Worm (Caenorhabditis elegans) whole organism, L2 larva: ENCODE data around the gene K11H12.5.

Experiments used
- R02D3.7 ChIP-seq: fragments of 150-350 bp; optimal IDR thresholded peaks from 2 replicates; lab custom pipeline; 2014; ENCODE audit warnings: missing biosample characterization, missing genetic modification characterization
- Y55F3AM.14 ChIP-seq: fragments of 200-800 bp; sonication (Bioruptor generic); optimal IDR thresholded peaks from 2 replicates; lab custom pipeline; 2018; ENCODE audit warnings: mild to moderate bottlenecking, missing genetic modification characterization, missing compliant biosample characterization
- ZK546.5 ChIP-seq: sonication (generic microtip); optimal IDR thresholded peaks from 2 replicates; lab custom pipeline; 2017; ENCODE audit warnings: missing biosample characterization, missing genetic modification characterization
- alr-1 ChIP-seq: fragments of 150-350 bp; optimal IDR thresholded peaks from 2 replicates; lab custom pipeline; 2014; ENCODE audit warnings: missing biosample characterization, missing genetic modification characterization
- aly-2 ChIP-seq: fragments of 150-350 bp; optimal IDR thresholded peaks from 2 replicates; lab custom pipeline; 2014; ENCODE audit warnings: missing biosample characterization, missing genetic modification characterization
- blmp-1 ChIP-seq: sonication (generic microtip); optimal IDR thresholded peaks from 2 replicates; lab custom pipeline; 2017; ENCODE audit warnings: missing genetic modification characterization, mild to moderate bottlenecking, missing compliant biosample characterization, antibody characterized with exemption, moderate library complexity; ENCODE audit not compliant: insufficient read depth
- ceh-16 ChIP-seq: fragments of 150-350 bp; optimal IDR thresholded peaks from 2 replicates; lab custom pipeline; 2014; ENCODE audit warnings: missing biosample characterization, missing genetic modification characterization
- ceh-82 ChIP-seq: fragments of 150-350 bp; optimal IDR thresholded peaks from 2 replicates; lab custom pipeline; 2014; ENCODE audit warnings: missing biosample characterization, missing genetic modification characterization
- crh-2 ChIP-seq: sonication (generic microtip); optimal IDR thresholded peaks from 2 replicates; lab custom pipeline; 2017; ENCODE audit warnings: missing biosample characterization, missing genetic modification characterization
- egl-27 ChIP-seq: sonication (generic microtip); optimal IDR thresholded peaks from 3 replicates; lab custom pipeline; 2017; ENCODE audit warnings: missing biosample characterization, missing genetic modification reagents, missing genetic modification characterization
- elt-1 ChIP-seq: fragments of 150-350 bp; optimal IDR thresholded peaks from 2 replicates; lab custom pipeline; 2014; ENCODE audit warnings: missing biosample characterization, missing genetic modification characterization
- elt-3 ChIP-seq: sonication (generic microtip); optimal IDR thresholded peaks from 2 replicates; lab custom pipeline; 2017; ENCODE audit warnings: missing biosample characterization, missing genetic modification characterization
- fos-1 ChIP-seq: fragments of 150-350 bp; optimal IDR thresholded peaks from 2 replicates; lab custom pipeline; 2014; ENCODE audit warnings: missing biosample characterization, missing genetic modification characterization
- gmeb-1 ChIP-seq: fragments of 150-350 bp; optimal IDR thresholded peaks from 2 replicates; lab custom pipeline; 2014; ENCODE audit warnings: missing biosample characterization, missing genetic modification characterization
- lin-11 ChIP-seq: fragments of 150-350 bp; sonication (generic microtip); optimal IDR thresholded peaks from 2 replicates; lab custom pipeline; 2014; ENCODE audit warnings: missing biosample characterization, missing genetic modification characterization, inconsistent platforms, mixed read lengths
- lin-13 ChIP-seq: fragments of 150-350 bp; optimal IDR thresholded peaks from 2 replicates; lab custom pipeline; 2014; ENCODE audit warnings: missing biosample characterization, missing genetic modification reagents, missing genetic modification characterization
- lin-39 ChIP-seq: fragments of 150-350 bp; optimal IDR thresholded peaks from 2 replicates; lab custom pipeline; 2014; ENCODE audit warnings: missing biosample characterization, missing genetic modification reagents, missing genetic modification characterization
- lsy-2 ChIP-seq, 2 experiments: fragments of 150-350 bp in 1 of 2; sonication (generic microtip) in 1 of 2; optimal IDR thresholded peaks; 2 replicates each; lab custom pipeline; 2014 to 2017; ENCODE audit warnings: missing biosample characterization in 2 of 2, missing genetic modification characterization in 2 of 2
- mab-5 ChIP-seq: fragments of 150-350 bp; optimal IDR thresholded peaks from 2 replicates; lab custom pipeline; 2014; ENCODE audit warnings: missing biosample characterization, missing genetic modification characterization
- mbf-1 ChIP-seq: sonication (generic microtip); optimal IDR thresholded peaks from 2 replicates; lab custom pipeline; 2017; ENCODE audit warnings: missing biosample characterization, missing genetic modification characterization
- mdl-1 ChIP-seq, 2 experiments: fragments of 150-350 bp in 1 of 2; sonication (generic microtip) in 1 of 2; optimal IDR thresholded peaks; 2 replicates each; lab custom pipeline; 2017; ENCODE audit warnings: missing biosample characterization in 2 of 2, missing genetic modification characterization in 2 of 2
- nhr-10 ChIP-seq: sonication (generic microtip); optimal IDR thresholded peaks from 2 replicates; lab custom pipeline; 2017; ENCODE audit warnings: missing biosample characterization, missing genetic modification characterization
- nhr-11 ChIP-seq: fragments of 150-350 bp; optimal IDR thresholded peaks from 2 replicates; lab custom pipeline; 2014; ENCODE audit warnings: missing biosample characterization, missing genetic modification characterization
- nhr-12 ChIP-seq: fragments of 150-350 bp; optimal IDR thresholded peaks from 2 replicates; lab custom pipeline; 2014; ENCODE audit warnings: missing biosample characterization, missing genetic modification characterization
- nhr-129 ChIP-seq: fragments of 150-350 bp; optimal IDR thresholded peaks from 2 replicates; lab custom pipeline; 2014; ENCODE audit warnings: missing biosample characterization, missing genetic modification characterization
- nhr-21 ChIP-seq: fragments of 150-350 bp; optimal IDR thresholded peaks from 2 replicates; lab custom pipeline; 2014; ENCODE audit warnings: missing biosample characterization, missing genetic modification characterization
- nhr-23 ChIP-seq: fragments of 150-350 bp; optimal IDR thresholded peaks from 2 replicates; lab custom pipeline; 2014; ENCODE audit warnings: missing biosample characterization, missing genetic modification reagents, missing genetic modification characterization
- nhr-237 ChIP-seq: fragments of 150-350 bp; optimal IDR thresholded peaks from 2 replicates; lab custom pipeline; 2014; ENCODE audit warnings: missing biosample characterization, missing genetic modification characterization
- nhr-25 ChIP-seq: fragments of 150-350 bp; sonication (generic microtip); optimal IDR thresholded peaks from 3 replicates; lab custom pipeline; 2014; ENCODE audit warnings: missing biosample characterization, missing genetic modification characterization
- nhr-6 ChIP-seq: fragments of 150-350 bp; optimal IDR thresholded peaks from 2 replicates; lab custom pipeline; 2014; ENCODE audit warnings: missing biosample characterization, missing genetic modification characterization
- nhr-77 ChIP-seq: fragments of 150-350 bp; optimal IDR thresholded peaks from 2 replicates; lab custom pipeline; 2014; ENCODE audit warnings: missing biosample characterization, missing genetic modification characterization
- peb-1 ChIP-seq: fragments of 150-350 bp; optimal IDR thresholded peaks from 2 replicates; lab custom pipeline; 2014; ENCODE audit warnings: missing biosample characterization, missing genetic modification characterization
- sem-4 ChIP-seq: fragments of 150-350 bp; optimal IDR thresholded peaks from 2 replicates; lab custom pipeline; 2014; ENCODE audit warnings: missing biosample characterization, missing genetic modification reagents, missing genetic modification characterization
- skn-1 ChIP-seq: sonication (generic microtip); optimal IDR thresholded peaks from 2 replicates; lab custom pipeline; 2017; ENCODE audit warnings: missing biosample characterization, missing genetic modification characterization
- sma-3 ChIP-seq: sonication (generic microtip); optimal IDR thresholded peaks from 2 replicates; lab custom pipeline; 2016; ENCODE audit warnings: missing genetic modification reagents, missing genetic modification characterization, missing compliant biosample characterization
- sma-9 ChIP-seq, 2 experiments: fragments of 150-350 bp in 1 of 2; sonication (generic microtip) in 1 of 2; optimal IDR thresholded peaks; 2 replicates each; lab custom pipeline; 2014 to 2016; ENCODE audit warnings: missing genetic modification characterization in 2 of 2, mild to moderate bottlenecking in 1 of 2, missing biosample characterization in 1 of 2, missing compliant biosample characterization in 1 of 2, missing genetic modification reagents in 1 of 2, moderate library complexity in 1 of 2
- snpc-4 ChIP-seq: fragments of 150-350 bp; optimal IDR thresholded peaks from 2 replicates; lab custom pipeline; 2014; ENCODE audit warnings: missing biosample characterization, missing genetic modification characterization
- unc-55 ChIP-seq: fragments of 150-350 bp; sonication (generic microtip); optimal IDR thresholded peaks from 3 replicates; lab custom pipeline; 2014; ENCODE audit warnings: missing biosample characterization, missing genetic modification reagents, missing genetic modification characterization
- zag-1 ChIP-seq: fragments of 150-350 bp; optimal IDR thresholded peaks from 2 replicates; lab custom pipeline; 2014; ENCODE audit warnings: missing biosample characterization, missing genetic modification characterization
- ztf-1 ChIP-seq: fragments of 200-800 bp; sonication (Bioruptor generic); conservative IDR thresholded peaks from 2 replicates; pipeline ENCODE4 v1.3.6; 2022; ENCODE audit warnings: missing genetic modification characterization, missing compliant biosample characterization
- ztf-11 ChIP-seq: sonication (generic microtip); optimal IDR thresholded peaks from 2 replicates; lab custom pipeline; 2017; ENCODE audit warnings: missing biosample characterization, missing genetic modification characterization
- ztf-4 ChIP-seq: fragments of 150-350 bp; optimal IDR thresholded peaks from 2 replicates; lab custom pipeline; 2014; ENCODE audit warnings: missing biosample characterization, missing genetic modification characterization

The K11H12.5 gene

DNA sequence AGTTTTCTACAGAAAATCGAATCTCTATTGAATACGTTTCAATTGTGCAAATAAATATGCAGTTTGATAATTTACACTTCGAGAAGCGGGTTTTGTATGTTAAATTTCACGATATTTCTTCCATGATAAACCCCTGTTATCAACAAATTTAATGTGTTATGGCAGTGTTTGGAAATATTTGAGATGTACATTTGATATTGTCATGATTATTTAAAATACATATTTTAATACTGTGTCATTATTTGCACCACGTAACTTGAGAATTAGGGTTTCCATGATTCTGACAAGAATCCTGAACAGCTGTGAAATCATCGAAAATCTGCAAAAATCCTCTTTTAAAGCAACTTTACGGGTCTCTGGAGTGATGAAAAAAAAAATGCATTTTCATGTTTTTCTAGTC is 5.9 kb upstream of the K11H12.5 start, which contains the start of gene K11H12.11:
Gene K11H12.11 (minus strand): TSS at position 101 of the 400 bp plus-strand sequence.
- TF ChIP-seq mbf-1 (tag; lab: Kevin White, UChicago) (no peak), fos-1 (tag; lab: Kevin White, UChicago) (peak; percentile 2), nhr-25 (tag; lab: Kevin White, UChicago) (no peak), nhr-21 (tag; lab: Kevin White, UChicago) (no peak)
- TF ChIP-seq, all 48 proteins: peak for 1

DNA sequence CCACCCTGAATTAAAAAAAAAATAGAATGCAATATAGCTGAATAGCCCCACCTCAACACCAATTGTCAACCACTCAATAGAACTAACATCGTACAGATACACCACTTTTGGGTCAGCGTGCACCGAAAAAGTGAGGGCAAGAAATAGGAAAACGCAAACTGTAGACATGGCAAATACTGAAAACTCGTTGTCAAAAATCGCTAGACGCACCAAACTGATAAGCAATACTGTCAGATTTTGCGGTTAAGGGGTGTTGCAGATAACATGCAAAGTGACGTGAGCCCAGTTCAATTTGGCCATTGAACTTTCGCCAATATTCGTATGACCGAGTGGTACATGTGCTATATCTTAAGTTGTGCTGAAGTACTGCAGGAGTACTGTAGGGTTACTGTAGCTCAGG is 3.1 kb upstream of the K11H12.5 start, which contains the start of gene K11H12.3:
Gene K11H12.3 (minus strand): TSS at position 168 of the 400 bp plus-strand sequence.
- TF ChIP-seq sma-9 (GFP tag; optimal IDR thresholded peaks at IDR 0.05; lab: Kevin White, UChicago): peak; percentile 58
- TF ChIP-seq sma-9 (tag; optimal IDR thresholded peaks at IDR 0.05; lab: Kevin White, UChicago): no peak
- TF ChIP-seq fos-1 (tag; lab: Kevin White, UChicago): peak; percentile 81
- no peak for TF ChIP-seq ztf-4 (tag; lab: Kevin White, UChicago)

DNA sequence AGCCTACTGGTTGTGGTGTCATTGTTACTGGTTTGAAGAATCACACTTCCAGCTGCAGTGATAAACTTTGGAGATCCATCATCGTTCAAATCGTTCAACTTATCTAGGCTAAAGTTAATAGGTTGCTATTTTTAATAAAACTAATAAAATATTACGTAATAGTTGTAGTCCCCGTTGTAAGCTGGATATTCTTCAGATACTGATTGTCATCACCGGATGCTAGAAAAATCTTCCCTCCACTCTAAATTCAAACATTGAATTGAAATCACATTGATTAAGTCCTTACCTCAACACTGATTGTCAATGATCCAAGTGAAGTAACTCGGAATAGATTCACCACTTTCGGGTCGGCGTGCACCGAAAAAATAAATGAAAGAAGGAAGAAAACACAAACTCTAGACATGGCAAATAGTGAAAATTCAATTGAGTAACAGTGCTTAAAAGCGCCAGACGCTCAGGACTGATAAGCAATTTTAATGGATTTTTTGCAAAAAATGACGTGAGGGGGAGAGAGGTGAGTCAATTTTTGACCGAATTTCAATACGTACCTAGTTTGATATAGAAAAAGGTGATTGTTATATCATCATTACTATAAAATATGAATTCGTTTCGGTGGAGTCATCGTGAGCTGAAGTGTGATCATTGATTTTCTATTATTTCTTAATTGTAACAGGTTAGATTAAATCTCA is 765 bp upstream of the K11H12.5 start, which contains the start of the genes K11H12.4 and K11H12.10:
Gene K11H12.4 (minus strand): TSS at position 413 of the 689 bp plus-strand sequence.
Gene K11H12.10 (plus strand): TSS at position 605 of the 689 bp plus-strand sequence.
- TF ChIP-seq mab-5 (tag; lab: Kevin White, UChicago) (no peak), nhr-77 (no peak), nhr-23 (tag; lab: Kevin White, UChicago) (no peak), nhr-12 (no peak), sma-3 (no peak), fos-1 (tag; lab: Kevin White, UChicago) (peak; percentile 81)

DNA sequence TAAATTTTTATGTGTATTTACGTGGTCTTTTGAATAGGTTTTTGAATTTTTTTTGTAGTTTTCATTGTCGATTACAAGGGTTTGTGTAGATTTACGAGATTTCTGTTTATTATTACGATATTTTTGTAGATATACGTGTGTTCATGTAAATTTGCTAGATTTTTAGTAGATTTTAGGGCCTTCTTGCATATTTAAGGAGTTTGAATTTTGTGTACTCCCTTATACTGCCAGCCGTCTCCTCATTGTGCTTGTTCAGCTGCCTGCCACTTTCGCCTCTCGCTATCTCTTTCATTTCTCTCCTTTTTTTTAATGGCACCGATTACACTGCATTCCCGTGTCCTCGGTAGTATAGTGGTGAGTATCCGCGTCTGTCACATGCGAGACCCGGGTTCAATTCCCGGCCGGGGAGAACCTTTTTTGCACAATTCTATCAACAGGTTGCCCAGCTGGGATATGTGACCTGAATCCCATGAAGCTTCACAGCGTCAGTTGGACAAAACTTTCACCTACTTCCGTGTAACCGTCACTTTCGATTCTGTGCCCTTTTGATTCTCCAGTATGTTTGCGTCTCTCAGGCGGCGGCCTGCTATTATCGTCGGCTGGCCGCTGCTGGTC is 6.5 kb downstream of the K11H12.5 start:
- TF ChIP-seq skn-1 (tag; lab: Kevin White, UChicago) (no peak), crh-2 (tag; lab: Kevin White, UChicago) (peak; percentile 44), nhr-6 (tag; lab: Kevin White, UChicago) (peak; percentile 8), nhr-11 (tag; lab: Kevin White, UChicago) (peak; percentile 23), nhr-25 (tag; lab: Kevin White, UChicago) (no peak), ztf-11 (tag; lab: Kevin White, UChicago) (no peak), Y55F3AM.14 (GFP tag; lab: Kevin White, UChicago) (peak; percentile 65), nhr-12 (no peak), elt-3 (no peak), nhr-10 (tag; lab: Kevin White, UChicago) (no peak), gmeb-1 (tag; lab: Kevin White, UChicago) (peak; percentile 69), ZK546.5 (tag; lab: Kevin White, UChicago) (no peak), alr-1 (no peak), peb-1 (tag; lab: Kevin White, UChicago) (no peak), fos-1 (tag; lab: Kevin White, UChicago) (peak; percentile 60), nhr-23 (tag; lab: Kevin White, UChicago) (no peak), mab-5 (tag; lab: Kevin White, UChicago) (no peak), lin-13 (GFP tag; lab: Kevin White, UChicago) (no peak), elt-1 (tag; lab: Kevin White, UChicago) (no peak), mbf-1 (tag; lab: Kevin White, UChicago) (no peak), blmp-1 (peak; percentile 87), nhr-77 (peak; percentile 28), sma-3 (peak; percentile 51), zag-1 (no peak), sma-9 (GFP tag; optimal IDR thresholded peaks at IDR 0.05; lab: Kevin White, UChicago) (peak; percentile 58), sma-9 (tag; optimal IDR thresholded peaks at IDR 0.05; lab: Kevin White, UChicago) (no peak), nhr-21 (tag; lab: Kevin White, UChicago) (peak; percentile 81), ceh-82 (tag; lab: Kevin White, UChicago) (no peak), ztf-1 (GFP tag; lab: Robert Waterston, UW) (no peak), aly-2 (tag; lab: Kevin White, UChicago) (no peak), ceh-16 (no peak), sem-4 (tag; lab: Kevin White, UChicago) (peak; percentile 4), R02D3.7 (tag; lab: Kevin White, UChicago) (no peak), ztf-4 (tag; lab: Kevin White, UChicago) (no peak), lin-11 (tag; lab: Kevin White, UChicago) (peak; percentile 20), mdl-1 (tag; optimal IDR thresholded peaks at IDR 0.05; lab: Kevin White, UChicago) (peak; percentile 12 to 15), lsy-2 (tag; optimal IDR thresholded peaks at IDR 0.05; lab: Kevin White, UChicago) (peak in 1 of 2 experiments; percentile 36), nhr-129 (peak; percentile 79), snpc-4 (no peak), nhr-237 (tag; lab: Kevin White, UChicago) (no peak), unc-55 (GFP tag; lab: Kevin White, UChicago) (peak; percentile 63), egl-27 (no peak), lin-39 (no peak)
